Fruit fly (Drosophila melanogaster) whole organism: Measurements from ENCODE around the gene dcma.

ENCODE experiments used
- CG8478 ChIP-seq: fragments of >200 bp; optimal IDR thresholded peaks from 2 replicates; lab custom pipeline; 2018; ENCODE audit warnings: inconsistent platforms
- Dll ChIP-seq: fragments of >200 bp; optimal IDR thresholded peaks from 2 replicates; lab custom pipeline; 2017
- EcR ChIP-seq, 2 experiments: fragments of >200 bp; optimal IDR thresholded peaks; 2 replicates each; lab custom pipeline; 2017; ENCODE audit warnings: missing biosample characterization in 2 of 2, missing genetic modification characterization in 2 of 2, missing genetic modification reagents in 2 of 2
- pan ChIP-seq: fragments of >200 bp; optimal IDR thresholded peaks from 2 replicates; lab custom pipeline; 2017
- psq ChIP-seq: fragments of >200 bp; optimal IDR thresholded peaks from 2 replicates; lab custom pipeline; 2017

DNA sequence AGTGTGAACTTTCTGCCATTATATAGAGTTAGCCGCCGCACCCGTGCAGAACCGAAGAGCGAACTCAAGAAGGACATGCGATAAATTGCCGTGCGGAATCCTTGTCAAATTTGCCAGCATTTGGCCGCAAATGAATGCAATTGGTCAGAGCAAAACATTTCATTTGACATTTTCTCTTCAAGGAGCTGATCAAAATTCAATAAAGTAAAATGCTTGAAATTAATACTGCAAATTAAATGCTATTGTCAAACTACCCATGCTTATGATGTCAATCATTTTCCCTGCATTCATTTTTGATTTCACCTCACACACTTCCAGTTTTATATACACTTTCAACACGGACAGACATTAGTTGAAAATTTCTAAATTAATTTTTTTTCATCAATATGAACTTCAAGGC is 68.1 kb downstream of the dcma start, which contains the start of gene CG42523:
- TF ChIP-seq psq = no peak
- TF ChIP-seq Dll = no peak
- TF ChIP-seq EcR (GFP tag; optimal IDR thresholded peaks at IDR 0.05; lab: Kevin White, UChicago) = no peak
- no peak for TF ChIP-seq CG8478 (lab: Kevin White, UChicago)
- no peak for TF ChIP-seq pan (lab: Kevin White, UChicago)
